Worm (Caenorhabditis elegans): ENCODE measurements around the gene ndab-2.
A peak's percentile ranks its signal among the peaks of the same experiment; 100 is the strongest.

Gene ndab-2

DNA sequence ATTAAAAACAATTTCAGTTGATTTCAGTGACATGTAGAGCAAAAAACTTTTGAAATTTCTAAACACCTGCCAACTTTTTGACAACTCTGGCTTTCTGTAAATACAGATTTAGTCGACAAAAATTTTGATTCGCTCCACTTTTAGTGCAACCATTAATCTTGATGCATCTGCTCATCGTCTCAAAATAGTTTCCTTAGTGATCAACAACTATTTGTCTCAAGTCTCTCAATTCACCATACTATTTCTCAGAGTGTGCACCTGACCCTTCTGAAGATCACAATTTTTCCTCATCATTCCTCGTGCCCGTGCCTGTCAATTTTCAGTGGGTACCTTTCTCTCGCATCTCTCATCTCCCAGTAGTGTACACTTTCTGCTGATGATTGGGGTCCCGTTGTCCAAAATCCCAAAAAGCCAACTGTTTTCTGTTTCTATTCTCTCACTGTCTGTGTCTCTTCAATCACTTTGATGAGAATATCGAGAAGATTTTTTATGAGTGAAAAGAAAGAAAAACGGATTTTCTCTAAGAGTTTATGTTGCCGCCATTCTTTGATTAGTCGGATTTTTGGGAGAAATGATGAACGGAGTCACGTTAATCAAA, 36.5 kb downstream of the ndab-2 start:
- TF ChIP-seq ceh-32 (tag; optimal IDR thresholded peaks at IDR 0.05; ENCODE audit: poor library complexity) (no peak), hlh-30 (tag; optimal IDR thresholded peaks at IDR 0.05; ENCODE audit: insufficient read depth) (peak; percentile 68), nhr-25 (tag; optimal IDR thresholded peaks at IDR 0.05; ENCODE audit: borderline replicate concordance, insufficient read depth) (no peak), hlh-11 (tag; optimal IDR thresholded peaks at IDR 0.05) (peak; percentile 68), aha-1 (tag) (peak; percentile 84), nhr-28 (tag; optimal IDR thresholded peaks at IDR 0.05) (peak; percentile 5), jun-1 (tag; optimal IDR thresholded peaks at IDR 0.05) (no peak), nhr-11 (tag; optimal IDR thresholded peaks at IDR 0.05) (peak; percentile 82), mdl-1 (tag; optimal IDR thresholded peaks at IDR 0.05) (peak in 1 of 2 experiments; percentile 0), unc-62 (GFP tag; optimal IDR thresholded peaks at IDR 0.05 in 1 of 2) (peak in 1 of 2 experiments; percentile 68), unc-62 (tag; optimal IDR thresholded peaks at IDR 0.05) (no peak), daf-16 (GFP tag; optimal IDR thresholded peaks at IDR 0.05) (peak in 1 of 2 experiments; percentile 95), daf-16 (tag; optimal IDR thresholded peaks at IDR 0.05) (no peak), lsy-2 (tag; optimal IDR thresholded peaks at IDR 0.05) (peak in 1 of 2 experiments; percentile 18), ceh-20 (GFP tag; IDR thresholded peaks at IDR 0.05) (0 out of 2 replicates have a peak, but pooled peaks have one; percentile 48)

DNA sequence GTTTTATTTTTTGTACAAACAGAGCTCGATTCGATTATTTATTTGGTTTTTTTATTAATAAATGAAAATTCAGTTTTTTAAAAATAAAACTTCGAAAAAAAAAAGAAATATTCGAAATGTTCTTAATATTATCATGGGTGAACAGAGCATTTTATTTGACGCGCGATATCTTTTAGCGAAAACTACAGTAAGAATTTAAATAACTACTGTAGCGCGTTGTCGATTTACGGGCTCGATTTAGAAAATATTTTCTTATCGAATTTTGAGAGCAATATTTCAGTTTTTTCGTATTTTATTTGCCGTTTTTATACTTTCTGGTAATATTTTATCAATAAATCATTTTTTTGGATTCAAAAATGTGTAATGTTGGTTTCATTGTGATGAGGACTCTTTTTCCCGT, 40.6 kb downstream of the ndab-2 start:
- TF ChIP-seq ceh-62 (tag; optimal IDR thresholded peaks at IDR 0.05), result no peak
- TF ChIP-seq lsy-2 (tag; optimal IDR thresholded peaks at IDR 0.05), result peak in 1 of 2 experiments; percentile 52
- no peak for TF ChIP-seq Y75B8A.6 (GFP tag; IDR thresholded peaks at IDR 0.05)
- TF ChIP-seq R02D3.7 (tag; optimal IDR thresholded peaks at IDR 0.05), result peak; percentile 65
- no peak for TF ChIP-seq ceh-32 (tag; optimal IDR thresholded peaks at IDR 0.05; ENCODE audit: poor library complexity)
- peak; percentile 16 for TF ChIP-seq duxl-1 (tag; optimal IDR thresholded peaks at IDR 0.05; ENCODE audit: poor library complexity)
- TF ChIP-seq Y105C5A.15 (GFP tag; IDR thresholded peaks at IDR 0.05), result no peak
- peak; percentile 23 for TF ChIP-seq nhr-102 (tag; optimal IDR thresholded peaks at IDR 0.05)
- TF ChIP-seq nhr-111 (GFP tag; optimal IDR thresholded peaks at IDR 0.05), result no peak
- no peak for TF ChIP-seq F37D6.2 (tag; optimal IDR thresholded peaks at IDR 0.05)
- TF ChIP-seq daf-16 (GFP tag; optimal IDR thresholded peaks at IDR 0.05), result no peak
- TF ChIP-seq daf-16 (tag; optimal IDR thresholded peaks at IDR 0.05), result peak; percentile 1

DNA sequence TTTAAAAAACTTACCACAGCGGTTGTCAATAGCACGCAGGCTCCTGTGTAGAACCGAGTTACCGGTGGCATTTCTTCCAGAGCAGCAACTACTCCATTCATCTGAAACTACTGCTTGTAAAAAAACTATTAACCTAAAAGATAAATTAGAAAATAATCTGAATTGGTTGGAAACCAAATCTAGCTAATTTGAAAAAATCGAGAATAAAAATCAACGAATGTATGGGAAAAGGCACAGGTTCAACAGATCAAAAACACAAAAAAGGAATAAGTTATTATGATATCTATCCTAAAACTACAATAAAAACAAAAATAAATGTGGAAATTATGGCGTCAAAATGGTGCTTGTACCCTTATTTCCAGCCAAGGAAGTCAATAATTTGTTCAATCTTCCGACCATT, 42.5 kb downstream of the ndab-2 start, which contains the start of gene der-2:
Gene der-2 (minus strand): TSS at position 101 of the 400 bp plus-strand sequence.
- TF ChIP-seq tra-1 (GFP tag; IDR thresholded peaks at IDR 0.05) (no peak), mep-1 (tag; optimal IDR thresholded peaks at IDR 0.05) (no peak), mes-2 (tag; optimal IDR thresholded peaks at IDR 0.05; ENCODE audit: poor library complexity, severe bottlenecking) (no peak), dve-1 (tag; optimal IDR thresholded peaks at IDR 0.05; ENCODE audit: insufficient read depth) (no peak), egl-27 (tag; optimal IDR thresholded peaks at IDR 0.05) (no peak), aly-2 (tag; optimal IDR thresholded peaks at IDR 0.05) (no peak), madf-9 (GFP tag; conservative IDR thresholded peaks at IDR 0.05) (no peak), ama-1 (optimal IDR thresholded peaks at IDR 0.05) (no peak), hlh-30 (tag; optimal IDR thresholded peaks at IDR 0.05; ENCODE audit: insufficient read depth) (no peak), lin-29 (GFP tag; IDR thresholded peaks at IDR 0.05) (no peak), dpl-1 (GFP tag; optimal IDR thresholded peaks at IDR 0.05) (no peak)

DNA sequence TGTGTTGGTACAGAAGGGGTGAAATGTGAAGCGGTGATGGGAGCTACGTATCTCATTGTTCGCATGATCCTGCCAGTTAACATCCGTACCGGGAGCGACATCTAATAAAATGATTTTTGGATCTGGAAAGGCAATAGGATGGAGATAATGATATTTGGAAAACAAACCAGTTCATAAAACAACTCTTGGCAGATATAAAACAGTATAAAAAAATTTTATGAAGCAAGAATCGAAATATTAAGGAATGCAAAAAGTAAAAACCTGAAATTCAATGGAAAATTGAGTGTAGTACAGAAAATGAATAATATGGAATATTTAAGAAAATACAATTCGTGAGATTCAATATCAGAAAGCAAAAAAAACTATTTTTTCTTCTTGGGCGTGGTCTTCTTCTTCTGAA, 46.1 kb downstream of the ndab-2 start, which contains the start of gene hsp-75:
Gene hsp-75 (minus strand): TSS at position 101 of the 400 bp plus-strand sequence.
- TF ChIP-seq Y105C5A.15 (GFP tag; IDR thresholded peaks at IDR 0.05), result no peak
- TF ChIP-seq nhr-10 (tag; optimal IDR thresholded peaks at IDR 0.05), result no peak
- no peak for TF ChIP-seq ces-1 (GFP tag; optimal IDR thresholded peaks at IDR 0.05)
- TF ChIP-seq aly-2 (tag; optimal IDR thresholded peaks at IDR 0.05), result no peak
- no peak for TF ChIP-seq unc-62 (GFP tag; optimal IDR thresholded peaks at IDR 0.05 in 1 of 2)
- no peak for TF ChIP-seq unc-62 (tag; optimal IDR thresholded peaks at IDR 0.05)
- TF ChIP-seq php-3 (GFP tag; IDR thresholded peaks at IDR 0.05), result no peak
- TF ChIP-seq nhr-25 (tag; optimal IDR thresholded peaks at IDR 0.05; ENCODE audit: borderline replicate concordance, insufficient read depth), result no peak
- TF ChIP-seq fos-1 (tag; optimal IDR thresholded peaks at IDR 0.05), result no peak
- no peak for TF ChIP-seq fkh-10 (GFP tag; optimal IDR thresholded peaks at IDR 0.05)
- no peak for TF ChIP-seq nhr-6 (tag; optimal IDR thresholded peaks at IDR 0.05)
- no peak for TF ChIP-seq mdl-1 (tag; optimal IDR thresholded peaks at IDR 0.05)

Data from whole organism, L4 larva.